Worm (Caenorhabditis elegans) whole organism, L4/young adult: ENCODE data around the gene ksr-1.

Source experiments
- W03F9.2 ChIP-seq: fragments of 150-350 bp; optimal IDR thresholded peaks from 2 replicates; lab custom pipeline; 2014; ENCODE audit warnings: missing biosample characterization, missing genetic modification characterization
- him-1 ChIP-seq: sonication (generic microtip); optimal IDR thresholded peaks from 2 replicates; lab custom pipeline; 2016; ENCODE audit warnings: missing genotype, missing genetic modification reagents, missing genetic modification characterization, missing compliant biosample characterization

DNA sequence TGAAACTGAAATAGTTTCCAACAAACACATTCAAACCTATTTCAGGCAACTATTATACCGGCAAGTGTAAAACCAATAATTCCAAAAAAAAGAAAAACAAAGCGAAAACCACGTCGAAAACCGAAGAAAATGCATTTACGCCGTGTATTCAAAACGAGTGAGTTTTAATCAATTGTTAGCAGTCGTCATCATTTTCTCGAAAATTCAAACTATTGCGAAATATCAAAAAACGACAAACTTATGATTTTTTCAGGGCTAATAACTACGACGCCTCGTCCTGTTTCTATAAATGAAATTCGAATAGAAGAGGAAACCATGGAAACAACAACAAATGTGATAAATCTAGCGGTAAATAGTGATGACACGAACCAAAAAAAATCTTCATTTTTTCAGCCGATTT, 11.2 kb downstream of the ksr-1 start:
- TF ChIP-seq W03F9.2 (tag; lab: Kevin White, UChicago) (no peak), him-1 (tag; lab: Kevin White, UChicago) (no peak)
